Worm (Caenorhabditis elegans) whole organism, L1 larva: Measurements from ENCODE around the gene C43H6.4.
A peak's percentile ranks its signal among the peaks of the same experiment; 100 is the strongest.

ENCODE experiments used
- C04F5.9 ChIP-seq: sonication (generic microtip); optimal IDR thresholded peaks from 2 replicates; lab custom pipeline; 2016; ENCODE audit warnings: missing genetic modification characterization, missing compliant biosample characterization
- C16A3.4 ChIP-seq: fragments of 150-350 bp; optimal IDR thresholded peaks from 2 replicates; lab custom pipeline; 2014; ENCODE audit warnings: missing biosample characterization, missing genetic modification characterization
- F16B12.6 ChIP-seq: fragments of 150-350 bp; optimal IDR thresholded peaks from 2 replicates; lab custom pipeline; 2014; ENCODE audit warnings: missing biosample characterization, missing genetic modification characterization
- Y116A8C.19 ChIP-seq: sonication (generic microtip); optimal IDR thresholded peaks from 2 replicates; lab custom pipeline; 2016; ENCODE audit warnings: missing compliant biosample characterization, missing genetic modification characterization, borderline replicate concordance
- aha-1 ChIP-seq: fragments of 150-350 bp; optimal IDR thresholded peaks from 2 replicates; lab custom pipeline; 2014; ENCODE audit warnings: missing biosample characterization, missing genetic modification characterization
- alr-1 ChIP-seq: fragments of 200-800 bp; sonication (Bioruptor generic); optimal IDR thresholded peaks from 2 replicates; lab custom pipeline; 2018; ENCODE audit warnings: borderline replicate concordance, mild to moderate bottlenecking, missing genetic modification characterization, missing compliant biosample characterization
- ama-1 ChIP-seq: fragments of 150-350 bp; optimal IDR thresholded peaks from 2 replicates; lab custom pipeline; 2014
- blmp-1 ChIP-seq: fragments of 150-350 bp; optimal IDR thresholded peaks from 2 replicates; lab custom pipeline; 2014; ENCODE audit warnings: missing biosample characterization, missing genetic modification characterization
- ceh-82 ChIP-seq, 3 experiments: fragments of 150-350 bp in 1 of 3; sonication (generic microtip) in 2 of 3; optimal IDR thresholded peaks; 2 replicates each; lab custom pipeline; 2014 to 2017; ENCODE audit warnings: missing biosample characterization in 3 of 3, missing genetic modification characterization in 3 of 3
- ces-1 ChIP-seq: fragments of 150-350 bp; optimal IDR thresholded peaks from 2 replicates; lab custom pipeline; 2014; ENCODE audit warnings: missing biosample characterization, missing genetic modification reagents, missing genetic modification characterization
- dpl-1 ChIP-seq, 3 experiments: fragments of 150-350 bp in 2 of 3; sonication (generic microtip) in 1 of 3; optimal IDR thresholded peaks; 2 replicates each; lab custom pipeline; 2014 to 2017; ENCODE audit warnings: missing biosample characterization in 3 of 3, missing genetic modification characterization in 3 of 3, missing genetic modification reagents in 3 of 3
- egl-13 ChIP-seq: sonication (generic microtip); optimal IDR thresholded peaks from 2 replicates; lab custom pipeline; 2016; ENCODE audit warnings: missing genotype, missing genetic modification reagents, missing genetic modification characterization, missing compliant biosample characterization
- elt-2 ChIP-seq: sonication (generic microtip); optimal IDR thresholded peaks from 2 replicates; lab custom pipeline; 2016; ENCODE audit warnings: missing genetic modification characterization, mild to moderate bottlenecking, inconsistent platforms, missing compliant biosample characterization, missing genetic modification reagents
- fkh-10 ChIP-seq: sonication (generic microtip); optimal IDR thresholded peaks from 2 replicates; lab custom pipeline; 2017; ENCODE audit warnings: missing biosample characterization, missing genetic modification reagents, missing genetic modification characterization
- fkh-4 ChIP-seq: sonication (generic microtip); optimal IDR thresholded peaks from 2 replicates; lab custom pipeline; 2016; ENCODE audit warnings: missing compliant biosample characterization, missing genetic modification characterization, borderline replicate concordance
- fkh-8 ChIP-seq: sonication (generic microtip); optimal IDR thresholded peaks from 2 replicates; lab custom pipeline; 2016; ENCODE audit warnings: mild to moderate bottlenecking, missing genetic modification characterization, missing compliant biosample characterization
- fos-1 ChIP-seq: fragments of 150-350 bp; optimal IDR thresholded peaks from 2 replicates; lab custom pipeline; 2014; ENCODE audit warnings: missing biosample characterization, missing genetic modification characterization
- irx-1 ChIP-seq: sonication (generic microtip); optimal IDR thresholded peaks from 2 replicates; lab custom pipeline; 2016; ENCODE audit warnings: missing genetic modification characterization, missing compliant biosample characterization
- isw-1 ChIP-seq: fragments of 200-800 bp; sonication (Bioruptor generic); IDR thresholded peaks from 2 replicates; pipeline ENCODE4 v1.3.6; 2022; ENCODE audit warnings: missing genetic modification characterization, missing compliant biosample characterization
- jun-1 ChIP-seq: fragments of 150-350 bp; optimal IDR thresholded peaks from 2 replicates; lab custom pipeline; 2014; ENCODE audit warnings: missing biosample characterization, missing genetic modification reagents, missing genetic modification characterization
- lin-39 ChIP-seq: fragments of 150-350 bp; optimal IDR thresholded peaks from 2 replicates; lab custom pipeline; 2014; ENCODE audit warnings: missing biosample characterization, missing genetic modification reagents, missing genetic modification characterization
- mep-1 ChIP-seq: fragments of 150-350 bp; optimal IDR thresholded peaks from 2 replicates; lab custom pipeline; 2014; ENCODE audit warnings: missing biosample characterization, missing genetic modification characterization
- nhr-11 ChIP-seq: fragments of 150-350 bp; optimal IDR thresholded peaks from 2 replicates; lab custom pipeline; 2014; ENCODE audit warnings: missing biosample characterization, missing genetic modification characterization
- nhr-12 ChIP-seq: sonication (generic microtip); optimal IDR thresholded peaks from 2 replicates; lab custom pipeline; 2017; ENCODE audit warnings: missing biosample characterization, missing genetic modification characterization
- nhr-19 ChIP-seq: fragments of 200-800 bp; sonication (Bioruptor generic); conservative IDR thresholded peaks from 2 replicates; pipeline ENCODE4 v1.3.6; 2022; ENCODE audit warnings: missing genetic modification characterization, missing compliant biosample characterization
- nhr-28 ChIP-seq: fragments of 150-350 bp; optimal IDR thresholded peaks from 2 replicates; lab custom pipeline; 2014; ENCODE audit warnings: missing biosample characterization, missing genetic modification characterization
- nhr-76 ChIP-seq: sonication (generic microtip); optimal IDR thresholded peaks from 2 replicates; lab custom pipeline; 2017; ENCODE audit warnings: missing biosample characterization, missing genetic modification characterization
- nhr-85 ChIP-seq: sonication (generic microtip); peaks from one replicate; lab custom pipeline; 2016; ENCODE audit warnings: missing genetic modification characterization, inconsistent platforms, missing compliant biosample characterization
- pag-3 ChIP-seq: sonication (generic microtip); optimal IDR thresholded peaks from 2 replicates; lab custom pipeline; 2017; ENCODE audit warnings: missing genetic modification characterization, mild to moderate bottlenecking, missing compliant biosample characterization, antibody characterized with exemption, borderline replicate concordance; ENCODE audit not compliant: insufficient read depth
- pqm-1 ChIP-seq: sonication (generic microtip); optimal IDR thresholded peaks from 3 replicates; lab custom pipeline; 2017; ENCODE audit warnings: missing biosample characterization, missing genetic modification characterization
- rnt-1 ChIP-seq: sonication (generic microtip); optimal IDR thresholded peaks from 2 replicates; lab custom pipeline; 2016; ENCODE audit warnings: mild to moderate bottlenecking, missing genetic modification characterization, moderate library complexity, missing compliant biosample characterization
- snpc-4 ChIP-seq: fragments of 150-350 bp; optimal IDR thresholded peaks from 2 replicates; lab custom pipeline; 2014; ENCODE audit warnings: missing biosample characterization, missing genetic modification characterization
- snu-23 ChIP-seq: sonication (generic microtip); optimal IDR thresholded peaks from 2 replicates; lab custom pipeline; 2016; ENCODE audit warnings: missing genetic modification characterization, missing compliant biosample characterization
- sox-4 ChIP-seq: sonication (generic microtip); optimal IDR thresholded peaks from 2 replicates; lab custom pipeline; 2016; ENCODE audit warnings: missing genetic modification characterization, missing compliant biosample characterization
- tlp-1 ChIP-seq: fragments of 150-350 bp; optimal IDR thresholded peaks from 2 replicates; lab custom pipeline; 2014; ENCODE audit warnings: missing biosample characterization, missing genetic modification characterization
- unc-62 ChIP-seq: fragments of 150-350 bp; optimal IDR thresholded peaks from 2 replicates; lab custom pipeline; 2014; ENCODE audit warnings: missing biosample characterization, missing genetic modification reagents, missing genetic modification characterization
- ztf-4 ChIP-seq: fragments of 150-350 bp; optimal IDR thresholded peaks from 2 replicates; lab custom pipeline; 2014; ENCODE audit warnings: missing biosample characterization, missing genetic modification characterization

C43H6.4 gene

DNA sequence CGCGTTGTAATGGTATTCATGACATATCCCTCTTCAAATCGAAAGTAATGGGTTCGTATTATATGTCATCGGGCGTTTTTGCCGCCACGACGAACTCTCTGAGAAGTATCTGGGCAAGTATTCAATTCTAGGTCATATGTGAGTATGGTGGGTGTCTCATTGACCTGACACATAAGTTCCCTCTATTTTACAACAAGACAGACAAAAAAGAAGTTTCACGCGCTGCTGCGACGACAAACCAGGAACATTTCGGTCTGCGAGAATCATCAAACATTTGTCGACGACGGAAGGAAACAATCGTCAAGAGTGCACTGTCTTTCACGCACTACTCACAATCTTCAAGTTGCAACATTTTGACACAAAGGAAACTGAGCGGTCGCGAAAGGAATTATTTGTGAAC lies 21.5 kb downstream of the C43H6.4 start:
- TF ChIP-seq nhr-85 (tag; lab: Kevin White, UChicago) (peak; percentile 22), tlp-1 (tag; lab: Kevin White, UChicago) (no peak), blmp-1 (tag; lab: Kevin White, UChicago) (peak; percentile 27), F16B12.6 (tag; lab: Kevin White, UChicago) (no peak), alr-1 (tag; lab: Kevin White, UChicago) (no peak), irx-1 (tag; lab: Kevin White, UChicago) (no peak), nhr-28 (no peak), mep-1 (tag; lab: Kevin White, UChicago) (no peak), ama-1 (no peak), nhr-19 (no peak)

DNA sequence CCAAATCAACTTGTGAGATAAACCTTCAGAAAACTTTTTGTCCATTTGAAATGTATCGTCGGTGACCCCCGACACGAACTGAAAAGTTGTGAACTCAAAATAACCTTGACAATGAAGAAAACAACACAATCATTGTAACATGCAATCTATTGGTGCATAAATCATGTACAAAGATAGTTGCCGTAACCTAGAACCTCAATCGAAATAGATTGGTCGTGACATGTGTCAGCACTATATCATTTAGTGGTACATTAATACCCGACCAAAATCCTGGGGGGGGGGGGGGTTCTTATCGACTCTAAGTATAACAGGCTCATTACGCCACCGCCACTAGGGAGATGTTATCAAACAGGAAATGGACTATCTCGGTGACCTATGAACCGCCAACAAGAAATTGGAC lies 23.1 kb downstream of the C43H6.4 start:
- TF ChIP-seq snpc-4 (tag; lab: Kevin White, UChicago) (no peak), nhr-11 (no peak), sox-4 (tag; lab: Kevin White, UChicago) (no peak), pqm-1 (tag; lab: Kevin White, UChicago) (no peak), tlp-1 (tag; lab: Kevin White, UChicago) (no peak), irx-1 (tag; lab: Kevin White, UChicago) (no peak), fos-1 (tag; lab: Kevin White, UChicago) (no peak), Y116A8C.19 (tag; lab: Kevin White, UChicago) (no peak), fkh-10 (no peak), dpl-1 (GFP tag; optimal IDR thresholded peaks at IDR 0.05; lab: Kevin White, UChicago) (no peak), snu-23 (GFP tag; lab: Kevin White, UChicago) (no peak), elt-2 (tag; lab: Kevin White, UChicago) (no peak), fkh-8 (tag; lab: Kevin White, UChicago) (no peak), jun-1 (tag; lab: Kevin White, UChicago) (no peak)

DNA sequence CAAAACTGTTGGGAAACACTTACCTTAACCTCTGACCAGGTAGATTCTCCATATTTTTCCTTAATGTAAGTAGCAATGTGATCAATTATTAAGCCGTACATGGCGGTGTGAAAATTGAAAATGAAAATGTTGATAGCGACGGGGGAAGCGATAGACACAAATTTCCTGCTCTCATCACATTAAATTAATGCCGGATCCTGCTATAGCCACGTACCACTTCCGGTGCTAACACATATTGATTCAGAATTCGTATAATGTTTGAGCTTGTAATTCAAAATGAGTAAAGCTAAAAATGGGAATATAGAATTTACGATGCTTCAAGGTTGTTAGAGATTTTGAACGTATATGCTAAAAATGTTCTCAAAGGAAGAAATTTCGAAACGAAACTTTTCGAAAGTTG lies 23.6 kb downstream of the C43H6.4 start, which contains the start of gene gcy-31:
gcy-31 (minus strand) TSS at position 101 of the 400 bp plus-strand sequence.
- peak; percentile 25 for TF ChIP-seq egl-13 (tag; lab: Kevin White, UChicago)
- no peak for TF ChIP-seq C16A3.4 (tag; lab: Kevin White, UChicago)

- TF ChIP-seq isw-1 (GFP tag; lab: Robert Waterston, UW), result no peak
- TF ChIP-seq fos-1 (tag; lab: Kevin White, UChicago), result no peak
- no peak for TF ChIP-seq aha-1 (tag; lab: Kevin White, UChicago)
- no peak for TF ChIP-seq sox-4 (tag; lab: Kevin White, UChicago)
- no peak for TF ChIP-seq ceh-82 (tag; optimal IDR thresholded peaks at IDR 0.05; lab: Kevin White, UChicago)
- TF ChIP-seq C16A3.4 (tag; lab: Kevin White, UChicago), result no peak
- TF ChIP-seq fkh-10, result no peak
- TF ChIP-seq ces-1 (GFP tag; lab: Kevin White, UChicago), result no peak
- no peak for TF ChIP-seq ztf-4 (tag; lab: Kevin White, UChicago)
- no peak for TF ChIP-seq rnt-1 (tag; lab: Kevin White, UChicago)
- no peak for TF ChIP-seq irx-1 (tag; lab: Kevin White, UChicago)
- TF ChIP-seq nhr-12 (tag; lab: Kevin White, UChicago), result no peak
- TF ChIP-seq fkh-4, result no peak
- no peak for TF ChIP-seq C04F5.9 (tag; lab: Kevin White, UChicago)
- no peak for TF ChIP-seq pag-3 (tag; lab: Kevin White, UChicago)
- no peak for TF ChIP-seq nhr-76 (tag; lab: Kevin White, UChicago)
- no peak for TF ChIP-seq unc-62
- TF ChIP-seq lin-39, result no peak
- TF ChIP-seq F16B12.6 (tag; lab: Kevin White, UChicago), result no peak
Measured at ce11 chrX:2430317-2430716, 26.5 kb downstream of the C43H6.4 start.
